Fruit fly (Drosophila melanogaster): ENCODE data around the gene CG31697.

dm6 chr2L:19489997-19490461 lies 45.2 kb upstream of the CG31697 start, which contains the start of the genes CG10194 and CG18094:
- TF ChIP-seq Nf-YB (GFP tag; optimal IDR thresholded peaks at IDR 0.05) (no peak), emc (GFP tag; optimal IDR thresholded peaks at IDR 0.05) (no peak), danr (GFP tag; IDR thresholded peaks at IDR 0.05) (no peak), Dfd (GFP tag; optimal IDR thresholded peaks at IDR 0.05) (no peak), Tbp (GFP tag; optimal IDR thresholded peaks at IDR 0.05) (no peak), zfh1 (GFP tag; IDR thresholded peaks at IDR 0.05) (no peak), HHEX (GFP tag; optimal IDR thresholded peaks at IDR 0.05) (peak; percentile 28), cas (GFP tag; IDR thresholded peaks at IDR 0.05) (no peak), lola (GFP tag; optimal IDR thresholded peaks at IDR 0.05) (no peak), chn (GFP tag; optimal IDR thresholded peaks at IDR 0.05) (peak; percentile 10), CG18599 (GFP tag; optimal IDR thresholded peaks at IDR 0.05) (no peak), Lpt (GFP tag; optimal IDR thresholded peaks at IDR 0.05) (no peak)

All from whole organism, embryonic.